Worm (Caenorhabditis elegans) whole organism, mixed stage, embryonic: Measurements from ENCODE around the gene srw-120.

Experiments used
- bed-3 ChIP-seq: fragments of 200-800 bp; sonication (Bioruptor generic); optimal IDR thresholded peaks from 3 replicates; lab custom pipeline; 2018; ENCODE audit warnings: mild to moderate bottlenecking, missing genetic modification characterization, moderate library complexity, missing compliant biosample characterization
- blmp-1 ChIP-seq: fragments of 150-350 bp; optimal IDR thresholded peaks from 2 replicates; lab custom pipeline; 2014; ENCODE audit warnings: missing biosample characterization, missing genetic modification characterization
- ceh-39 ChIP-seq: fragments of 150-350 bp; optimal IDR thresholded peaks from 2 replicates; lab custom pipeline; 2014; ENCODE audit warnings: missing biosample characterization, missing genetic modification characterization
- ceh-43 ChIP-seq: fragments of 200-800 bp; sonication (Bioruptor generic); optimal IDR thresholded peaks from 2 replicates; lab custom pipeline; 2018; ENCODE audit warnings: mild to moderate bottlenecking, missing genetic modification characterization, moderate library complexity, missing compliant biosample characterization
- ceh-83 ChIP-seq: fragments of 200-800 bp; sonication (Bioruptor generic); optimal IDR thresholded peaks from 2 replicates; lab custom pipeline; 2018; ENCODE audit warnings: mild to moderate bottlenecking, missing genetic modification characterization, missing compliant biosample characterization
- ces-1 ChIP-seq: fragments of 150-350 bp; optimal IDR thresholded peaks from 2 replicates; lab custom pipeline; 2014; ENCODE audit warnings: missing biosample characterization, missing genetic modification reagents, missing genetic modification characterization
- cnd-1 ChIP-seq: fragments of 200-800 bp; sonication (Bioruptor generic); optimal IDR thresholded peaks from 2 replicates; lab custom pipeline; 2018; ENCODE audit warnings: mild to moderate bottlenecking, missing genetic modification characterization, missing compliant biosample characterization
- drap-1 ChIP-seq: fragments of 200-800 bp; sonication (Bioruptor generic); optimal IDR thresholded peaks from 3 replicates; lab custom pipeline; 2018; ENCODE audit warnings: mild to moderate bottlenecking, missing genetic modification characterization, missing compliant biosample characterization
- elt-1 ChIP-seq: sonication (generic microtip); optimal IDR thresholded peaks from 2 replicates; lab custom pipeline; 2017; ENCODE audit warnings: missing genetic modification characterization, mild to moderate bottlenecking, missing compliant biosample characterization, antibody characterized with exemption, moderate library complexity, borderline replicate concordance; ENCODE audit not compliant: insufficient read depth
- elt-3 ChIP-seq: fragments of 150-350 bp; optimal IDR thresholded peaks from 2 replicates; lab custom pipeline; 2014; ENCODE audit warnings: missing biosample characterization, missing genetic modification characterization
- ham-2 ChIP-seq: fragments of 200-800 bp; sonication (Bioruptor generic); optimal IDR thresholded peaks from 2 replicates; lab custom pipeline; 2018; ENCODE audit warnings: mild to moderate bottlenecking, missing genetic modification characterization, missing compliant biosample characterization
- hlh-1 ChIP-seq: fragments of 150-350 bp; optimal IDR thresholded peaks from 2 replicates; lab custom pipeline; 2014; ENCODE audit warnings: missing biosample characterization, missing genetic modification reagents, missing genetic modification characterization
- lin-13 ChIP-seq: fragments of 150-350 bp; optimal IDR thresholded peaks from 2 replicates; lab custom pipeline; 2014; ENCODE audit warnings: missing biosample characterization, missing genetic modification characterization
- lsy-2 ChIP-seq: fragments of 150-350 bp; optimal IDR thresholded peaks from 2 replicates; lab custom pipeline; 2014; ENCODE audit warnings: missing biosample characterization, missing genetic modification characterization
- mab-5 ChIP-seq: fragments of 150-350 bp; optimal IDR thresholded peaks from 2 replicates; lab custom pipeline; 2014; ENCODE audit warnings: missing biosample characterization, missing genetic modification characterization
- mep-1 ChIP-seq: fragments of 150-350 bp; optimal IDR thresholded peaks from 2 replicates; lab custom pipeline; 2017; ENCODE audit warnings: missing biosample characterization, missing genetic modification reagents, missing genetic modification characterization, inconsistent platforms
- mls-2 ChIP-seq: sonication (generic microtip); optimal IDR thresholded peaks from 2 replicates; lab custom pipeline; 2016; ENCODE audit warnings: mild to moderate bottlenecking, missing genetic modification characterization, moderate library complexity, missing compliant biosample characterization
- nhr-2 ChIP-seq: fragments of 150-350 bp; optimal IDR thresholded peaks from 2 replicates; lab custom pipeline; 2014; ENCODE audit warnings: missing biosample characterization, missing genetic modification characterization
- nhr-237 ChIP-seq: fragments of 150-350 bp; optimal IDR thresholded peaks from 2 replicates; lab custom pipeline; 2014; ENCODE audit warnings: missing biosample characterization, missing genetic modification characterization
- nhr-28 ChIP-seq: fragments of 150-350 bp; optimal IDR thresholded peaks from 2 replicates; lab custom pipeline; 2014; ENCODE audit warnings: missing biosample characterization, missing genetic modification characterization
- nhr-76 ChIP-seq: sonication (generic microtip); optimal IDR thresholded peaks from 2 replicates; lab custom pipeline; 2017; ENCODE audit warnings: missing biosample characterization, missing genetic modification characterization
- sem-2 ChIP-seq: fragments of 200-800 bp; sonication (Bioruptor generic); optimal IDR thresholded peaks from 2 replicates; lab custom pipeline; 2018; ENCODE audit warnings: mild to moderate bottlenecking, missing genetic modification characterization, missing compliant biosample characterization
- snpc-4 ChIP-seq: fragments of 150-350 bp; optimal IDR thresholded peaks from 2 replicates; lab custom pipeline; 2014; ENCODE audit warnings: missing biosample characterization, missing genetic modification characterization
- sptf-1 ChIP-seq: sonication (generic microtip); optimal IDR thresholded peaks from 2 replicates; lab custom pipeline; 2017; ENCODE audit warnings: mild to moderate bottlenecking, missing genetic modification characterization, moderate library complexity, missing compliant biosample characterization
- tbx-8 ChIP-seq: fragments of 200-800 bp; sonication (Bioruptor generic); optimal IDR thresholded peaks from 2 replicates; lab custom pipeline; 2018; ENCODE audit warnings: mild to moderate bottlenecking, missing genetic modification characterization, moderate library complexity, missing compliant biosample characterization
- unc-120 ChIP-seq: sonication (generic microtip); optimal IDR thresholded peaks from 2 replicates; lab custom pipeline; 2017; ENCODE audit warnings: missing genetic modification characterization, missing compliant biosample characterization; ENCODE audit not compliant: poor library complexity, severe bottlenecking
- unc-39 ChIP-seq: fragments of 150-350 bp; optimal IDR thresholded peaks from 2 replicates; lab custom pipeline; 2014; ENCODE audit warnings: missing biosample characterization, missing genetic modification characterization
- unc-62 ChIP-seq: fragments of 150-350 bp; optimal IDR thresholded peaks from 2 replicates; lab custom pipeline; 2014; ENCODE audit warnings: missing biosample characterization, missing genetic modification reagents, missing genetic modification characterization
- ztf-11 ChIP-seq: fragments of 150-350 bp; optimal IDR thresholded peaks from 2 replicates; lab custom pipeline; 2014; ENCODE audit warnings: missing biosample characterization, missing genetic modification characterization

Gene srw-120

ce11 chrV:3014185-3014584 is 18.2 kb upstream of the srw-120 start, which contains the start of gene K12D9.1:
Gene K12D9.1, plus strand, starts transcription at chrV:3014485.
- no peak for TF ChIP-seq nhr-2
- no peak for TF ChIP-seq lin-13 (tag; lab: Kevin White, UChicago)
- no peak for TF ChIP-seq mep-1
- TF ChIP-seq cnd-1 (tag; lab: Kevin White, UChicago) = no peak
- TF ChIP-seq hlh-1 (tag; lab: Kevin White, UChicago) = no peak
- no peak for TF ChIP-seq tbx-8 (GFP tag; lab: Kevin White, UChicago)
- TF ChIP-seq snpc-4 (tag; lab: Kevin White, UChicago) = no peak

ce11 chrV:3011394-3011793 is 15.4 kb upstream of the srw-120 start, which contains the start of gene srw-135:
Gene srw-135, minus strand, starts transcription at chrV:3011494.
- TF ChIP-seq nhr-237 (tag; lab: Kevin White, UChicago) = no peak
- TF ChIP-seq lin-13 (tag; lab: Kevin White, UChicago) = no peak
- TF ChIP-seq ceh-83 (GFP tag; lab: Kevin White, UChicago) = no peak
- no peak for TF ChIP-seq mls-2 (tag; lab: Kevin White, UChicago)
- TF ChIP-seq ztf-11 (tag; lab: Kevin White, UChicago) = no peak
- no peak for TF ChIP-seq unc-62 (GFP tag; lab: Kevin White, UChicago)
- TF ChIP-seq ces-1 = no peak
- no peak for TF ChIP-seq nhr-28 (tag; lab: Kevin White, UChicago)
- TF ChIP-seq nhr-2 = no peak
- TF ChIP-seq unc-39 (tag; lab: Kevin White, UChicago) = no peak
- TF ChIP-seq lsy-2 (tag; lab: Kevin White, UChicago) = no peak
- no peak for TF ChIP-seq ceh-39
- TF ChIP-seq, all 35 proteins: peak for 0

ce11 chrV:3010468-3010867 is 14.5 kb upstream of the srw-120 start, which contains the start of gene srw-136:
Gene srw-136, minus strand, starts transcription at chrV:3010568.
- TF ChIP-seq cnd-1 (tag; lab: Kevin White, UChicago) (no peak), bed-3 (no peak)

- TF ChIP-seq mab-5 = no peak
- no peak for TF ChIP-seq ceh-43
- no peak for TF ChIP-seq mep-1
- TF ChIP-seq drap-1 (GFP tag; lab: Kevin White, UChicago) = no peak
- TF ChIP-seq tbx-8 (GFP tag; lab: Kevin White, UChicago) = no peak
- no peak for TF ChIP-seq hlh-1 (tag; lab: Kevin White, UChicago)
- TF ChIP-seq ham-2 (GFP tag; lab: Kevin White, UChicago) = no peak
- no peak for TF ChIP-seq unc-120
- no peak for TF ChIP-seq blmp-1 (tag; lab: Kevin White, UChicago)
- no peak for TF ChIP-seq sptf-1 (tag; lab: Kevin White, UChicago)
- TF ChIP-seq nhr-28 (tag; lab: Kevin White, UChicago) = no peak
- TF ChIP-seq elt-1 = no peak
- TF ChIP-seq bed-3 = no peak
These were observed 10.0 kb upstream of the srw-120 start, which contains the start of gene srw-112 for ce11 chrV:3005964-3006363. Gene srw-112, minus strand, starts transcription at chrV:3006064.

- TF ChIP-seq hlh-1 (tag; lab: Kevin White, UChicago) (no peak), elt-1 (no peak), sptf-1 (tag; lab: Kevin White, UChicago) (no peak), sem-2 (GFP tag; lab: Kevin White, UChicago) (no peak), snpc-4 (tag; lab: Kevin White, UChicago) (no peak)
These were observed 3.7 kb upstream of the srw-120 start, which contains the start of gene srw-119 for ce11 chrV:2999736-3000135. Gene srw-119, minus strand, starts transcription at chrV:2999836.

- TF ChIP-seq bed-3 = no peak
- TF ChIP-seq ztf-11 (tag; lab: Kevin White, UChicago) = no peak
- TF ChIP-seq elt-1 = no peak
- TF ChIP-seq sem-2 (GFP tag; lab: Kevin White, UChicago) = no peak
- TF ChIP-seq drap-1 (GFP tag; lab: Kevin White, UChicago) = no peak
- no peak for TF ChIP-seq mep-1
- no peak for TF ChIP-seq snpc-4 (tag; lab: Kevin White, UChicago)
- TF ChIP-seq elt-3 (tag; lab: Kevin White, UChicago) = no peak
- no peak for TF ChIP-seq unc-120
- TF ChIP-seq unc-39 (tag; lab: Kevin White, UChicago) = no peak
- TF ChIP-seq nhr-28 (tag; lab: Kevin White, UChicago) = no peak
- no peak for TF ChIP-seq tbx-8 (GFP tag; lab: Kevin White, UChicago)
- no peak for TF ChIP-seq nhr-76
- TF ChIP-seq mab-5 = no peak
- TF ChIP-seq ceh-39 = no peak
- no peak for TF ChIP-seq ces-1
- no peak for TF ChIP-seq lsy-2 (tag; lab: Kevin White, UChicago)
- TF ChIP-seq, all 35 proteins: peak for 0
These were observed 2.2 kb downstream of the srw-120 start, which contains the start of gene srw-115 for ce11 chrV:2993816-2994215. Gene srw-115, minus strand, starts transcription at chrV:2993916.
